Worm (Caenorhabditis elegans) whole organism, L3 larva: ENCODE results near the gene Y44A6D.3.
A peak's percentile ranks its signal among the peaks of the same experiment; 100 is the strongest.

ENCODE experiments used
- R02D3.7 ChIP-seq: fragments of 150-350 bp; optimal IDR thresholded peaks from 2 replicates; lab custom pipeline; 2014; ENCODE audit warnings: missing biosample characterization, missing genetic modification characterization
- ZK546.5 ChIP-seq: sonication (generic microtip); optimal IDR thresholded peaks from 2 replicates; lab custom pipeline; 2017; ENCODE audit warnings: missing biosample characterization, missing genetic modification characterization
- aly-2 ChIP-seq: fragments of 150-350 bp; optimal IDR thresholded peaks from 2 replicates; lab custom pipeline; 2014; ENCODE audit warnings: missing biosample characterization, missing genetic modification characterization
- ama-1 ChIP-seq: fragments of 150-350 bp; optimal IDR thresholded peaks from 2 replicates; lab custom pipeline; 2018
- ceh-16 ChIP-seq: sonication (generic microtip); optimal IDR thresholded peaks from 2 replicates; lab custom pipeline; 2017; ENCODE audit warnings: missing biosample characterization, missing genetic modification characterization
- ceh-82 ChIP-seq: fragments of 150-350 bp; optimal IDR thresholded peaks from 2 replicates; lab custom pipeline; 2014; ENCODE audit warnings: missing biosample characterization, missing genetic modification characterization
- egl-27 ChIP-seq: sonication (generic microtip); optimal IDR thresholded peaks from 4 replicates; lab custom pipeline; 2017; ENCODE audit warnings: missing biosample characterization, missing genetic modification reagents, missing genetic modification characterization
- elt-1 ChIP-seq: fragments of 150-350 bp; optimal IDR thresholded peaks from 2 replicates; lab custom pipeline; 2014; ENCODE audit warnings: missing biosample characterization, missing genetic modification characterization
- elt-2 ChIP-seq: sonication (generic microtip); optimal IDR thresholded peaks from 2 replicates; lab custom pipeline; 2016; ENCODE audit warnings: missing genetic modification reagents, mild to moderate bottlenecking, missing genetic modification characterization, missing compliant biosample characterization
- elt-3 ChIP-seq, 3 experiments: fragments of 150-350 bp in 1 of 3; sonication (generic microtip) in 2 of 3; optimal IDR thresholded peaks; 2 replicates in 2 of 3; 4 replicates in 1 of 3; lab custom pipeline; 2014 to 2017; ENCODE audit warnings: missing biosample characterization in 3 of 3, missing genetic modification characterization in 3 of 3
- eor-1 ChIP-seq, 2 experiments: fragments of 150-350 bp; optimal IDR thresholded peaks; 2 replicates each; lab custom pipeline; 2014 to 2018; ENCODE audit warnings: missing biosample characterization in 2 of 2, missing genetic modification characterization in 2 of 2
- fkh-10 ChIP-seq: sonication (generic microtip); optimal IDR thresholded peaks from 2 replicates; lab custom pipeline; 2017; ENCODE audit warnings: missing biosample characterization, missing genetic modification reagents, missing genetic modification characterization
- fkh-2 ChIP-seq: fragments of 150-350 bp; optimal IDR thresholded peaks from 2 replicates; lab custom pipeline; 2014; ENCODE audit warnings: missing biosample characterization, missing genetic modification reagents, missing genetic modification characterization
- hmg-11 ChIP-seq: sonication (generic microtip); optimal IDR thresholded peaks from 2 replicates; lab custom pipeline; 2016; ENCODE audit warnings: missing genetic modification characterization, missing compliant biosample characterization
- jun-1 ChIP-seq: fragments of 150-350 bp; optimal IDR thresholded peaks from 2 replicates; lab custom pipeline; 2014; ENCODE audit warnings: missing biosample characterization, missing genetic modification reagents, missing genetic modification characterization
- lin-15B ChIP-seq: fragments of 150-350 bp; optimal IDR thresholded peaks from 2 replicates; lab custom pipeline; 2014; ENCODE audit warnings: missing biosample characterization, missing genetic modification characterization
- lsy-12 ChIP-seq: sonication (generic microtip); optimal IDR thresholded peaks from 2 replicates; lab custom pipeline; 2016; ENCODE audit warnings: mild to moderate bottlenecking, missing genetic modification characterization, missing compliant biosample characterization
- mml-1 ChIP-seq: fragments of 150-350 bp; sonication (generic microtip); optimal IDR thresholded peaks from 3 replicates; lab custom pipeline; 2014; ENCODE audit warnings: missing biosample characterization, missing genetic modification characterization
- nfya-1 ChIP-seq: sonication (generic microtip); optimal IDR thresholded peaks from 2 replicates; lab custom pipeline; 2017; ENCODE audit warnings: missing genetic modification characterization, mild to moderate bottlenecking, missing compliant biosample characterization, antibody characterized with exemption, moderate library complexity; ENCODE audit not compliant: insufficient read depth
- nhr-12 ChIP-seq: fragments of 150-350 bp; optimal IDR thresholded peaks from 2 replicates; lab custom pipeline; 2014; ENCODE audit warnings: missing biosample characterization, missing genetic modification characterization
- nhr-23 ChIP-seq: fragments of 150-350 bp; optimal IDR thresholded peaks from 2 replicates; lab custom pipeline; 2014; ENCODE audit warnings: missing biosample characterization, missing genetic modification reagents, missing genetic modification characterization
- nhr-237 ChIP-seq: fragments of 150-350 bp; optimal IDR thresholded peaks from 2 replicates; lab custom pipeline; 2014; ENCODE audit warnings: missing biosample characterization, missing genetic modification characterization
- nhr-25 ChIP-seq: sonication (generic microtip); optimal IDR thresholded peaks from 2 replicates; lab custom pipeline; 2017; ENCODE audit warnings: missing biosample characterization, missing genetic modification characterization
- nhr-28 ChIP-seq: fragments of 150-350 bp; optimal IDR thresholded peaks from 2 replicates; lab custom pipeline; 2014; ENCODE audit warnings: missing biosample characterization, missing genetic modification characterization
- nhr-43 ChIP-seq: sonication (generic microtip); optimal IDR thresholded peaks from 2 replicates; lab custom pipeline; 2016; ENCODE audit warnings: mild to moderate bottlenecking, missing genetic modification characterization, missing compliant biosample characterization; ENCODE audit not compliant: poor library complexity, severe bottlenecking
- nhr-76 ChIP-seq: fragments of 150-350 bp; sonication (generic microtip); optimal IDR thresholded peaks from 5 replicates; lab custom pipeline; 2014; ENCODE audit warnings: missing biosample characterization, missing genetic modification characterization
- nhr-77 ChIP-seq: fragments of 150-350 bp; optimal IDR thresholded peaks from 2 replicates; lab custom pipeline; 2014; ENCODE audit warnings: missing biosample characterization, missing genetic modification characterization
- pha-4 ChIP-seq: fragments of 150-350 bp; optimal IDR thresholded peaks from 2 replicates; lab custom pipeline; 2014; ENCODE audit warnings: missing biosample characterization, missing genetic modification reagents, missing genetic modification characterization
- pqm-1 ChIP-seq: fragments of 150-350 bp; optimal IDR thresholded peaks from 2 replicates; lab custom pipeline; 2017; ENCODE audit warnings: missing biosample characterization, missing genetic modification characterization, inconsistent platforms
- skn-1 ChIP-seq: fragments of 150-350 bp; optimal IDR thresholded peaks from 2 replicates; lab custom pipeline; 2014; ENCODE audit warnings: missing biosample characterization, missing genetic modification characterization
- snpc-4 ChIP-seq: fragments of 150-350 bp; optimal IDR thresholded peaks from 2 replicates; lab custom pipeline; 2014; ENCODE audit warnings: missing biosample characterization, missing genetic modification characterization
- tbx-2 ChIP-seq: sonication (generic microtip); optimal IDR thresholded peaks from 2 replicates; lab custom pipeline; 2016; ENCODE audit warnings: mild to moderate bottlenecking, missing genetic modification characterization, missing compliant biosample characterization
- unc-39 ChIP-seq: sonication (generic microtip); optimal IDR thresholded peaks from 4 replicates; lab custom pipeline; 2017; ENCODE audit warnings: missing biosample characterization, missing genetic modification characterization
- zag-1 ChIP-seq: fragments of 150-350 bp; optimal IDR thresholded peaks from 2 replicates; lab custom pipeline; 2014; ENCODE audit warnings: missing biosample characterization, missing genetic modification characterization
- ztf-11 ChIP-seq: fragments of 150-350 bp; optimal IDR thresholded peaks from 2 replicates; lab custom pipeline; 2014; ENCODE audit warnings: missing biosample characterization, missing genetic modification characterization

Y44A6D.3 gene

DNA sequence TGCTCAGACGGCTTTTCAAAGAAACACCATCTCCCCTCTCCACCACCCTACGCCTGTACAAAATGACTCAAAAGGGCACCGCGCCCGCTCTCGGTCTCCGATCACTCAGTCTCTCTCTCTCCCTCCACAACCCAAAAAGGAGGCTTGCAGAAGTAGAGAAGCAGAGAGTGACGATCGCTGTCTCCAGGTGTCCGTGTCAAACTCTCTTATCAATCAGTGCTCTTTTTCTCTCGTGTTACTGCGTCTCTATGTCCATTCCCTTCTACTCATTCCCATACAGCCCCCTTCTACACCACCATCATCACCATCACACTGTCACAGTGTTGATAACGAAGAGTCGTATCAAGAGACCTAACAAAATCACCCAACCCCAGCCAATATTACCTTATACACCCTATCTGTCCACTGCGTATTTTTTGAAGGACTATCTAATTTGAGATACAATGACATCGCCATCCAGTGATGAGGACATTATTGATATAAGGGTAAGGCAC is 39.6 kb downstream of the Y44A6D.3 start, which contains the start of gene pha-4:
Gene pha-4, plus strand, starts transcription at position 444 of the 494 bp plus-strand sequence.
- TF ChIP-seq ceh-16 (tag; lab: Kevin White, UChicago) = no peak
- TF ChIP-seq elt-2 (tag; lab: Kevin White, UChicago) = peak; percentile 86
- TF ChIP-seq pqm-1 = peak; percentile 69

DNA sequence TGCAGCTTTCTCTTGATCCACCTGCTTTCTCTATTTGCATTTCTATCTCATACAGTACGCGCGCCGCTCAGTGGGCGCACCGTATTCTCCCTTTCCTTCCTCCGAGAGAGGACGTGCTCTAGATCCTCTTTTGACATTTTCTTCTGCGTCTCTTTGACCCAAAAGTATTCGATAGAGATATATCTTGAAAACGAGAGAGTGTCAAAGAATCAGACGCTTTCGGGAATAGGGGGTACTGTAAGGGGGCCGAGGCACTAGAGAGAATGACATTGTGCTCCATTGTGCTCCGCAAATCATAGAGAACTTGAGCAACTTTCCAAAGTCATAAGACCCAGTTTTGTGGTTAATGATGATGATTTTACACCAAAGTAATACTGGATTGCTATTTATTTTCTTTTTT is 43.1 kb downstream of the Y44A6D.3 start:
- TF ChIP-seq mml-1 (tag; lab: Kevin White, UChicago) = no peak
- no peak for TF ChIP-seq nfya-1 (tag; lab: Kevin White, UChicago)

DNA sequence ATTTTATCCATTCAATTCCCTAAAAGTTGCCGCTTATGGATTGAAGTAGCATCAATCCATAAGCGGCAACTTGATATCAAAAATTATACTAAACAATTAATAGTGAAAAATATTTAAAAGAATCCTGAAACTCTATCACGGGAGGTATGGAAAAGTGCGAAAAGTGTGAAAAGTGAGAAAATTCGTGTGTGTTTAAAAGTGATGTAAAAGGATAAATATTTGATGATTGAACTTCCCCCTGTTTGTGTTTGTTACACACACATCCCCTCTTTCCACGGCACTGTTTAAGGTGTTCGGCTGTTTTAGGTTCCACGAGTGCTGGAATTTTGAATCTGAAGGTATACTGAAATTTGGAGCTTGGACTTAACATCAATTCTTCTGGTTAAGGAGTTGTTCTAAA is 44.3 kb downstream of the Y44A6D.3 start:
- TF ChIP-seq nhr-23 (tag; lab: Kevin White, UChicago) (no peak), skn-1 (no peak), mml-1 (tag; lab: Kevin White, UChicago) (no peak), ceh-16 (tag; lab: Kevin White, UChicago) (no peak), tbx-2 (tag; lab: Kevin White, UChicago) (no peak), R02D3.7 (tag; lab: Kevin White, UChicago) (no peak), nhr-76 (tag; lab: Kevin White, UChicago) (no peak), nhr-25 (tag; lab: Kevin White, UChicago) (no peak), ZK546.5 (tag; lab: Kevin White, UChicago) (no peak), pha-4 (tag; lab: Kevin White, UChicago) (no peak)
- TF ChIP-seq, all 47 proteins: peak for 0

DNA sequence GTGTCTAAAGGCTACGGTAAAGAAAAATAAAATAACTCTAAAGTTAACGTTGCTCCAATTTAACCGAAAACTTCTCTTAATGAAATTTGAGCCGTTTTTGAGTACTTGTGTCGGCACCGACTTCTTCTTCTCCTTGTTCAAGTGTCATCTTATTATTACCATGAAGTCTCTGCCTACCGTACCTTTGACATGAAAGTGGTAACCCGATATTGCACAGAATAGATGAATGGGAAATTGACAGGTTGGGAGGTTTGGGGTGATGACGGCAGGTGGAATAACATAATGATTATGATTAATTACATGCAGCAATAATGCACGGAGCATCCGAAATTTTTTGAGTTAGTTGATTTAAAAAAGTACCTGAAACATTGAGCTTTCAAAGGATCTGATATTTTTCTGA is 45.4 kb downstream of the Y44A6D.3 start:
- TF ChIP-seq ama-1 = no peak
- TF ChIP-seq nhr-77 (tag; lab: Kevin White, UChicago) = no peak
- TF ChIP-seq elt-3 (tag; optimal IDR thresholded peaks at IDR 0.05; lab: Kevin White, UChicago) = no peak
- TF ChIP-seq ceh-82 (tag; lab: Kevin White, UChicago) = no peak
- TF ChIP-seq lin-15B (tag; lab: Kevin White, UChicago) = no peak
- no peak for TF ChIP-seq fkh-10 (GFP tag; lab: Kevin White, UChicago)
- no peak for TF ChIP-seq mml-1 (tag; lab: Kevin White, UChicago)
- TF ChIP-seq pqm-1 = no peak
- TF ChIP-seq snpc-4 = no peak
- TF ChIP-seq ztf-11 (tag; lab: Kevin White, UChicago) = no peak
- TF ChIP-seq egl-27 (tag; lab: Kevin White, UChicago) = no peak
- no peak for TF ChIP-seq aly-2 (tag; lab: Kevin White, UChicago)
- no peak for TF ChIP-seq nhr-28 (tag; lab: Kevin White, UChicago)

DNA sequence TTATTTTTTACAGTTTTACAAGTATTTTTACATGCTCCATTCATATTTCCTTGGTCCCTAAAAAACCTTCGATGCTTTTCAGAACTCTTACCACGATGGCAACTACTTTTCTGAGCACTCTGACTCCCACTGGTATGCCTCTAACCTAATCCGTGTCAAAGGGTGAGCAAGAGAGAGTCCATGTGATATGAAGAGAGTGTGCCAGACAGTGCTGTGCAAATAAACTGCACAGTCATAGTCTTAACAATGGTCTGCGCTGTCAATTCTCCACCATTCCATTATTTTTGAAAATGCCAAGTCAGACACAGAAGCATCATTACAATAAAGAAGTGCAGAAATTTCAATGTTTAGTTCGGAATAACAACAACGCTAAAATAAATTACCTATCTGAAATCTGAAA is 46.9 kb downstream of the Y44A6D.3 start:
- TF ChIP-seq nhr-28 (tag; lab: Kevin White, UChicago) (no peak), nhr-25 (tag; lab: Kevin White, UChicago) (no peak), ztf-11 (tag; lab: Kevin White, UChicago) (no peak), nhr-12 (tag; lab: Kevin White, UChicago) (no peak), pqm-1 (no peak)
- TF ChIP-seq, all 47 proteins: peak for 0

DNA sequence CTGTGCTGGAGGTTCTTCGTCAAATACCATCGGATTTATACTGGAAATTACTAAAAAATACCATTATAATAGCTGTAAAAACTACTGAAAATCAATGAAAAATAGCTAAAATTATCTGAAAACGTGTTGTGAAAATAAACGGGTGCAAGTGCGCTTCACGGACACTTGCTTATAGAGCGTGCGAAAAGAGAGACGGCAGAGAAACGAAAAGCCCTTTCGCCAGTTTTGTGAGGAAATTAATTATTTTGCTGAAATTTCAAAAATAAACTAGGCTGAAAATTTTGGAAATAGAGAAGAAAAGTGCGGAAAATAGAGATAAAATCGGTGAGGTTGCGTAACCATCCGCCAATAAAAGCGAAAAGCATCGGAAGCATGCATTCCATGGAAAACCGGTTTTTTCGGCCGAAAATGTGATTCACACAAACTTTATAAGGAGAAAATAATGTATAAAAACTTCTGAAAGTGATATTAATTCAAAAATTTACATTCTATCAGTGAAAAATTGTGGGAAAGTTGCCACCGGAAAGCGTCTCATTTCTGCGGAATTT is 47.9 kb downstream of the Y44A6D.3 start, which contains the start of gene dnj-25:
Gene dnj-25, minus strand, starts transcription at position 57 of the 548 bp plus-strand sequence.
- TF ChIP-seq ama-1 (peak; percentile 13), elt-1 (tag; lab: Kevin White, UChicago) (no peak), fkh-2 (tag; lab: Kevin White, UChicago) (no peak), pha-4 (tag; lab: Kevin White, UChicago) (peak; percentile 59), tbx-2 (tag; lab: Kevin White, UChicago) (no peak), jun-1 (no peak), nhr-25 (tag; lab: Kevin White, UChicago) (no peak), unc-39 (tag; lab: Kevin White, UChicago) (no peak), nfya-1 (tag; lab: Kevin White, UChicago) (peak; percentile 25), zag-1 (tag; lab: Kevin White, UChicago) (no peak), egl-27 (tag; lab: Kevin White, UChicago) (no peak), hmg-11 (tag; lab: Kevin White, UChicago) (peak; percentile 39), eor-1 (tag; optimal IDR thresholded peaks at IDR 0.05; lab: Kevin White, UChicago) (no peak), nhr-237 (tag; lab: Kevin White, UChicago) (no peak), aly-2 (tag; lab: Kevin White, UChicago) (no peak), nhr-43 (no peak), skn-1 (no peak), R02D3.7 (tag; lab: Kevin White, UChicago) (no peak), lin-15B (tag; lab: Kevin White, UChicago) (peak; percentile 19), ZK546.5 (tag; lab: Kevin White, UChicago) (no peak), lsy-12 (tag; lab: Kevin White, UChicago) (no peak), nhr-12 (tag; lab: Kevin White, UChicago) (no peak), snpc-4 (no peak)
